Worm (Caenorhabditis elegans) whole organism, young adult: ENCODE measurements around the gene R11H6.2.

Source experiments
- ccch-3 ChIP-seq: fragments of 200-800 bp; sonication (Bioruptor generic); optimal IDR thresholded peaks from 2 replicates; lab custom pipeline; 2018; ENCODE audit warnings: mild to moderate bottlenecking, missing genetic modification characterization, missing compliant biosample characterization
- unc-62 ChIP-seq: fragments of 150-350 bp; optimal IDR thresholded peaks from 2 replicates; lab custom pipeline; 2014; ENCODE audit warnings: missing biosample characterization, missing genetic modification reagents, missing genetic modification characterization

DNA sequence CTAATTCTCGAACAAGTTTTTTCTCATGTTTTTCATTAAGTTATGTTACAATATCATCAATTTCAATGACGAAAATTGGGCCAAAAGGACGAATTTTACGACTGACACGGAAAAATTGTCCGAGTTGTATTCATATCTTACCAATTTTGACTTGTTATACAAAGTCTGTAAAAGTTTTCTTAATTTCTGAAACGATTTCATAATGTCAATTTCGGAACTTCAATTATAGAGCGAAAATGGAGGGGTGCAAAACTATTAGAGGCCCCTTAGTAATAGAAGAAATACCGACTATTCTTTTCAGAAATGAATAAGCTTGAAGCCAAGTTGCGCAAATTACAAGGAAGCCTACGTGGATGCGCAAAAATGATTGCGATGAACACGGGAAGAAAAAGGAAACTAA lies 33.8 kb downstream of the R11H6.2 start, which contains the start of gene F43D2.3:
- no peak for TF ChIP-seq unc-62 (GFP tag; lab: Kevin White, UChicago)
- TF ChIP-seq ccch-3: no peak
